Fruit fly (Drosophila melanogaster) Kc167 (cell line): ENCODE data around the gene CG31021.

Experiments
- Myc ChIP-seq: fragments of >200 bp; optimal IDR thresholded peaks from 2 replicates; lab custom pipeline; 2017; ENCODE audit warnings: missing external identifiers
- Sin3A ChIP-seq: fragments of >200 bp; optimal IDR thresholded peaks from 2 replicates; lab custom pipeline; 2018; ENCODE audit warnings: missing external identifiers
- h ChIP-seq: fragments of >200 bp; optimal IDR thresholded peaks from 3 replicates; lab custom pipeline; 2018; ENCODE audit warnings: missing external identifiers
- insv ChIP-seq: fragments of >200 bp; optimal IDR thresholded peaks from 3 replicates; lab custom pipeline; 2018; ENCODE audit warnings: missing external identifiers
- psq ChIP-seq: fragments of >200 bp; optimal IDR thresholded peaks from 2 replicates; lab custom pipeline; 2017; ENCODE audit warnings: missing external identifiers
- ttk ChIP-seq: sonication (Bioruptor generic); optimal IDR thresholded peaks from 2 replicates; lab custom pipeline; 2017; ENCODE audit warnings: missing external identifiers

dm6 chr3R:30596704-30597103 is 5.3 kb upstream of the CG31021 start, which contains the start of gene CG31019:
- TF ChIP-seq insv (lab: Kevin White, UChicago) (no peak), ttk (lab: Kevin White, UChicago) (no peak), Myc (lab: Kevin White, UChicago) (no peak), psq (lab: Kevin White, UChicago) (no peak), Sin3A (lab: Kevin White, UChicago) (no peak), h (no peak)
